Worm (Caenorhabditis elegans) whole organism, young adult: ENCODE data around the gene hrg-7.
A peak's percentile ranks its signal among the peaks of the same experiment; 100 is the strongest.

Source experiments
- B0336.3 ChIP-seq: fragments of 200-800 bp; sonication (Bioruptor generic); IDR thresholded peaks from 2 replicates; pipeline ENCODE4 v1.3.6; 2022; ENCODE audit warnings: missing genetic modification characterization, missing compliant biosample characterization
- C06A6.2 ChIP-seq: fragments of 200-800 bp; sonication (Bioruptor generic); conservative IDR thresholded peaks from 2 replicates; pipeline ENCODE4 v1.3.6; 2022; ENCODE audit warnings: missing genetic modification characterization, missing compliant biosample characterization
- F10E7.11 ChIP-seq: sonication (generic microtip); optimal IDR thresholded peaks from 2 replicates; lab custom pipeline; 2017; ENCODE audit warnings: mild to moderate bottlenecking, missing genetic modification characterization, moderate library complexity, missing compliant biosample characterization
- F39B2.1 ChIP-seq: fragments of 200-800 bp; sonication (Bioruptor generic); IDR thresholded peaks from 2 replicates; pipeline ENCODE4 v1.3.6; 2022; ENCODE audit warnings: missing genetic modification reagents, missing genetic modification characterization, missing compliant biosample characterization
- F49E8.2 ChIP-seq: sonication (generic microtip); optimal IDR thresholded peaks from 3 replicates; lab custom pipeline; 2017; ENCODE audit warnings: missing genetic modification characterization, mild to moderate bottlenecking, missing compliant biosample characterization, antibody characterized with exemption, moderate library complexity; ENCODE audit not compliant: insufficient read depth
- K12H6.12 ChIP-seq: fragments of 200-800 bp; sonication (Bioruptor generic); optimal IDR thresholded peaks from 2 replicates; lab custom pipeline; 2018; ENCODE audit warnings: mild to moderate bottlenecking, missing genetic modification characterization, missing compliant biosample characterization
- Y53F4B.3 ChIP-seq: fragments of 200-800 bp; sonication (Bioruptor generic); IDR thresholded peaks from 2 replicates; pipeline ENCODE4 v1.3.6; 2022; ENCODE audit warnings: missing genetic modification reagents, missing genetic modification characterization, missing compliant biosample characterization
- akir-1 ChIP-seq: fragments of 200-800 bp; sonication (Bioruptor generic); optimal IDR thresholded peaks from 2 replicates; lab custom pipeline; 2018; ENCODE audit warnings: mild to moderate bottlenecking, missing genetic modification characterization, moderate library complexity, missing compliant biosample characterization
- aptf-2 ChIP-seq: fragments of 200-800 bp; sonication (Bioruptor generic); conservative IDR thresholded peaks from 2 replicates; pipeline ENCODE4 v1.3.6; 2022; ENCODE audit warnings: missing genetic modification reagents, missing genetic modification characterization, missing compliant biosample characterization
- aptf-3 ChIP-seq: fragments of 200-800 bp; sonication (Bioruptor generic); IDR thresholded peaks from 2 replicates; pipeline ENCODE4 v1.3.6; 2022; ENCODE audit warnings: missing genetic modification characterization, missing compliant biosample characterization
- athp-1 ChIP-seq: sonication (generic microtip); optimal IDR thresholded peaks from 2 replicates; lab custom pipeline; 2017; ENCODE audit warnings: mild to moderate bottlenecking, missing genetic modification characterization, missing compliant biosample characterization
- attf-5 ChIP-seq: fragments of 200-800 bp; sonication (Bioruptor generic); optimal IDR thresholded peaks from 2 replicates; lab custom pipeline; 2018; ENCODE audit warnings: mild to moderate bottlenecking, missing genetic modification characterization, missing compliant biosample characterization
- bed-2 ChIP-seq: fragments of 200-800 bp; sonication (Bioruptor generic); IDR thresholded peaks from 2 replicates; pipeline ENCODE4 v1.3.6; 2022; ENCODE audit warnings: missing genetic modification reagents, missing genetic modification characterization, missing compliant biosample characterization
- ceh-100 ChIP-seq: fragments of 200-800 bp; sonication (Bioruptor generic); IDR thresholded peaks from 2 replicates; pipeline ENCODE4 v1.3.6; 2022; ENCODE audit warnings: missing genetic modification reagents, missing genetic modification characterization, missing compliant biosample characterization
- ceh-27 ChIP-seq: fragments of 200-800 bp; sonication (Bioruptor generic); optimal IDR thresholded peaks from 2 replicates; lab custom pipeline; 2018; ENCODE audit warnings: mild to moderate bottlenecking, missing genetic modification characterization, moderate library complexity, missing compliant biosample characterization
- dox-1 ChIP-seq: fragments of 200-800 bp; sonication (Bioruptor generic); IDR thresholded peaks from 2 replicates; pipeline ENCODE4 v1.3.6; 2022; ENCODE audit warnings: missing genetic modification reagents, missing genetic modification characterization, missing compliant biosample characterization
- dpff-1 ChIP-seq: sonication (generic microtip); optimal IDR thresholded peaks from 2 replicates; lab custom pipeline; 2017; ENCODE audit warnings: mild to moderate bottlenecking, missing genetic modification characterization, missing compliant biosample characterization
- dpl-1 ChIP-seq: fragments of 150-350 bp; optimal IDR thresholded peaks from 2 replicates; lab custom pipeline; 2014; ENCODE audit warnings: missing biosample characterization, missing genetic modification reagents, missing genetic modification characterization
- efl-1 ChIP-seq: fragments of 150-350 bp; optimal IDR thresholded peaks from 2 replicates; lab custom pipeline; 2014; ENCODE audit warnings: missing biosample characterization, missing genetic modification reagents, missing genetic modification characterization
- egl-18 ChIP-seq: fragments of 200-800 bp; sonication (Bioruptor generic); IDR thresholded peaks from 2 replicates; pipeline ENCODE4 v1.3.6; 2022; ENCODE audit warnings: missing genetic modification reagents, missing genetic modification characterization, missing compliant biosample characterization
- ekl-4 ChIP-seq: fragments of 200-800 bp; sonication (Bioruptor generic); IDR thresholded peaks from 2 replicates; pipeline ENCODE4 v1.3.6; 2022; ENCODE audit warnings: missing genetic modification reagents, missing genetic modification characterization, missing compliant biosample characterization
- hlh-26 ChIP-seq: fragments of 200-800 bp; sonication (Bioruptor generic); conservative IDR thresholded peaks from 2 replicates; pipeline ENCODE4 v1.3.6; 2022; ENCODE audit warnings: missing genetic modification reagents, missing genetic modification characterization, missing compliant biosample characterization
- hmg-1.2 ChIP-seq: fragments of 200-800 bp; sonication (Bioruptor generic); IDR thresholded peaks from 2 replicates; pipeline ENCODE4 v1.3.6; 2022; ENCODE audit warnings: missing genetic modification reagents, missing genetic modification characterization, missing compliant biosample characterization
- hrde-1 ChIP-seq: sonication (generic microtip); optimal IDR thresholded peaks from 2 replicates; lab custom pipeline; 2016; ENCODE audit warnings: missing genetic modification characterization, mild to moderate bottlenecking, missing compliant biosample characterization, moderate library complexity, missing genotype, missing genetic modification reagents, borderline replicate concordance
- lin-26 ChIP-seq: fragments of 200-800 bp; sonication (Bioruptor generic); IDR thresholded peaks from 2 replicates; pipeline ENCODE4 v1.3.6; 2022; ENCODE audit warnings: missing genetic modification reagents, missing genetic modification characterization, missing compliant biosample characterization
- lin-35 ChIP-seq, 3 experiments: fragments of 150-350 bp in 2 of 3; sonication (generic microtip) in 1 of 3; optimal IDR thresholded peaks; 2 replicates each; lab custom pipeline; 2014 to 2018; ENCODE audit warnings: missing biosample characterization in 3 of 3, missing genetic modification characterization in 3 of 3, missing genetic modification reagents in 3 of 3
- lin-54 ChIP-seq: fragments of 200-800 bp; sonication (Bioruptor generic); optimal IDR thresholded peaks from 2 replicates; lab custom pipeline; 2018; ENCODE audit warnings: mild to moderate bottlenecking, missing genetic modification characterization, missing compliant biosample characterization
- lir-1 ChIP-seq: fragments of 200-800 bp; sonication (Bioruptor generic); conservative IDR thresholded peaks from 2 replicates; pipeline ENCODE4 v1.3.6; 2022; ENCODE audit warnings: missing genetic modification reagents, missing genetic modification characterization, missing compliant biosample characterization
- lsl-1 ChIP-seq: fragments of 200-800 bp; sonication (Bioruptor generic); optimal IDR thresholded peaks from 2 replicates; lab custom pipeline; 2018; ENCODE audit warnings: mild to moderate bottlenecking, missing genetic modification characterization, moderate library complexity, missing compliant biosample characterization
- lsy-27 ChIP-seq: sonication (generic microtip); optimal IDR thresholded peaks from 2 replicates; lab custom pipeline; 2017; ENCODE audit warnings: missing genetic modification characterization, mild to moderate bottlenecking, missing compliant biosample characterization, antibody characterized with exemption, missing genotype, borderline replicate concordance; ENCODE audit not compliant: insufficient read depth
- madf-10 ChIP-seq: sonication (generic microtip); optimal IDR thresholded peaks from 2 replicates; lab custom pipeline; 2016; ENCODE audit warnings: mild to moderate bottlenecking, missing genetic modification characterization, missing compliant biosample characterization
- madf-6 ChIP-seq: fragments of 200-800 bp; sonication (Bioruptor generic); IDR thresholded peaks from 2 replicates; pipeline ENCODE4 v1.3.6; 2022; ENCODE audit warnings: missing genetic modification reagents, missing genetic modification characterization, missing compliant biosample characterization
- nfyb-1 ChIP-seq: fragments of 200-800 bp; sonication (Bioruptor generic); IDR thresholded peaks from 2 replicates; pipeline ENCODE4 v1.3.6; 2022; ENCODE audit warnings: missing genetic modification reagents, missing genetic modification characterization, missing compliant biosample characterization
- rec-8 ChIP-seq, 2 experiments: sonication (generic microtip); optimal IDR thresholded peaks; 2 replicates each; lab custom pipeline; 2016; ENCODE audit warnings: mild to moderate bottlenecking in 2 of 2, missing genetic modification characterization in 2 of 2, missing genetic modification reagents in 2 of 2, missing genotype in 2 of 2, missing biosample characterization in 1 of 2, missing compliant biosample characterization in 1 of 2, moderate library complexity in 1 of 2
- sea-2 ChIP-seq: fragments of 200-800 bp; sonication (Bioruptor generic); IDR thresholded peaks from 2 replicates; pipeline ENCODE4 v1.3.6; 2022; ENCODE audit warnings: missing genetic modification characterization, missing compliant biosample characterization
- sptf-2 ChIP-seq: fragments of 200-800 bp; sonication (Bioruptor generic); optimal IDR thresholded peaks from 2 replicates; lab custom pipeline; 2018; ENCODE audit warnings: mild to moderate bottlenecking, missing genetic modification characterization, missing compliant biosample characterization
- tbp1 ChIP-seq: fragments of 200-800 bp; sonication (Bioruptor generic); optimal IDR thresholded peaks from 2 replicates; lab custom pipeline; 2018; ENCODE audit warnings: mild to moderate bottlenecking, missing genetic modification characterization, missing compliant biosample characterization
- tbx-9 ChIP-seq: sonication (generic microtip); optimal IDR thresholded peaks from 2 replicates; lab custom pipeline; 2016; ENCODE audit warnings: borderline replicate concordance, missing genetic modification characterization, inconsistent platforms, missing compliant biosample characterization
- unc-130 ChIP-seq: sonication (generic microtip); optimal IDR thresholded peaks from 2 replicates; lab custom pipeline; 2016; ENCODE audit warnings: missing genetic modification reagents, missing genetic modification characterization, missing compliant biosample characterization
- xnd-1 ChIP-seq: sonication (generic microtip); optimal IDR thresholded peaks from 2 replicates; lab custom pipeline; 2016; ENCODE audit warnings: missing genotype, missing genetic modification reagents, missing genetic modification characterization, missing compliant biosample characterization
- ztf-3 ChIP-seq: fragments of 200-800 bp; sonication (Bioruptor generic); optimal IDR thresholded peaks from 2 replicates; lab custom pipeline; 2018; ENCODE audit warnings: mild to moderate bottlenecking, missing genetic modification characterization, missing compliant biosample characterization
- ztf-6 ChIP-seq: fragments of 200-800 bp; sonication (Bioruptor generic); IDR thresholded peaks from 2 replicates; pipeline ENCODE4 v1.3.6; 2022; ENCODE audit warnings: missing genetic modification reagents, missing genetic modification characterization, missing compliant biosample characterization

The hrg-7 gene

DNA sequence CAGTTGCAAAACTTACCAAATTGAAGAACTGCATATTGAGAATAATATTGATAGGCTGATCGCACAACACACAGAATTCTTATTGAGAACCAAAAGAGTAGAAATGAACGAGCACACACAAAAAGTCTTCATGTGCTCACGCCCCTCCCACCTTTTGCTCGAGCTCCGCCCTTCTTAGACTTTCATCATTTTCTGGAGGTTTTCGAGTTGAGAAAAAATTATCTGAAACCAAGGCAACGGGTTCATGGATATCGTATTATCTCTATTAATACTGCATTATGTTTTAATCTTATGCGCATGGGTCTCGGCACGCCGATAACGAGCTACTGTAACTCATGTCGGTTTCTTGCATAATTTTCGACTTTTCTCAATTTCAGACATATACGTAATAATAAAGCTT lies 15.9 kb upstream of the hrg-7 start, which contains the start of gene R11D1.12:
R11D1.12 (minus strand) TSS at position 101 of the 400 bp plus-strand sequence.
- TF ChIP-seq ekl-4 (GFP tag; lab: Robert Waterston, UW): no peak
- TF ChIP-seq akir-1 (GFP tag; lab: Kevin White, UChicago): no peak
- TF ChIP-seq tbx-9: no peak
- no peak for TF ChIP-seq lsy-27
- no peak for TF ChIP-seq lir-1 (GFP tag; lab: Robert Waterston, UW)
- no peak for TF ChIP-seq madf-10 (tag; lab: Kevin White, UChicago)
- TF ChIP-seq aptf-3 (GFP tag; lab: Robert Waterston, UW): no peak
- TF ChIP-seq dpff-1: no peak
- no peak for TF ChIP-seq F39B2.1 (GFP tag; lab: Robert Waterston, UW)
- TF ChIP-seq athp-1: no peak
- TF ChIP-seq tbp1 (GFP tag; lab: Kevin White, UChicago): no peak
- no peak for TF ChIP-seq sea-2

DNA sequence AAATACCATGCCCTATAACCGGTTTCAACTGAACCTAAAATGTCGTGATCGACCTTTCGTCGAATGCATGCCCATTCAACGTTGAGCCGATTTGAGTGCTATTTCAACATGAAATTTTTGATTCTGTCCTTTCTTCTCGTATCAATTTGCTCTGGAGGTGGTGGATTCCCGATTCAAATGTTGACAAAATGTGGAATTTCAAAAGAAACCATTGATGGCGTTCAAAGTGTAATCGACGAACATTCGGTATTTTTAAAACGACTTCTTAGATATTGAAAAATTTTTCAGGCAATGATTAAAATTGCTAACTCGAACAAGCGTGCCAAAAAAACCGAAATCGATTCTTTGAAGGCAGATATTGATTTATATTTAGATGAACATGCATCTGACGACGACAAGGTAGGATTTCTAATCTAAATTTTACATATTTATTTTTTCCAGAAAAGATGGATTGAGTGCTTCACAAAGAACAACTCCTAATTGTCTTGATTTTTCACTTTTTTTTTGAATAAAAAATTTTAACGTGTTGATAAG lies 14.7 kb upstream of the hrg-7 start, which contains the start of gene R11D1.13:
R11D1.13 (plus strand) TSS at position 51 of the 534 bp plus-strand sequence.
- TF ChIP-seq sea-2: no peak
- no peak for TF ChIP-seq F10E7.11 (tag; lab: Kevin White, UChicago)
- TF ChIP-seq dpl-1: no peak
- TF ChIP-seq lin-54 (GFP tag; lab: Kevin White, UChicago): peak; percentile 9
- no peak for TF ChIP-seq xnd-1 (tag; lab: Kevin White, UChicago)
- TF ChIP-seq attf-5 (GFP tag; lab: Kevin White, UChicago): no peak
- 0 out of 2 replicates have a peak, but pooled peaks have one; percentile 34 for TF ChIP-seq ekl-4 (GFP tag; lab: Robert Waterston, UW)
- TF ChIP-seq lsl-1 (GFP tag; lab: Kevin White, UChicago): no peak
- no peak for TF ChIP-seq bed-2 (GFP tag; lab: Robert Waterston, UW)
- TF ChIP-seq aptf-2: no peak
- no peak for TF ChIP-seq lin-26 (GFP tag; lab: Robert Waterston, UW)
- no peak for TF ChIP-seq K12H6.12 (tag; lab: Kevin White, UChicago)
- no peak for TF ChIP-seq dox-1 (GFP tag; lab: Robert Waterston, UW)
- TF ChIP-seq ceh-27 (GFP tag; lab: Kevin White, UChicago): no peak
- TF ChIP-seq lir-1 (GFP tag; lab: Robert Waterston, UW): no peak
- TF ChIP-seq hlh-26 (GFP tag; lab: Robert Waterston, UW): no peak
- no peak for TF ChIP-seq rec-8 (tag; optimal IDR thresholded peaks at IDR 0.05; lab: Kevin White, UChicago)
- TF ChIP-seq lin-35 (GFP tag; optimal IDR thresholded peaks at IDR 0.05; lab: Kevin White, UChicago): peak in 1 of 3 experiments; percentile 5
- TF ChIP-seq hrde-1: no peak
- TF ChIP-seq efl-1 (GFP tag; lab: Kevin White, UChicago): no peak
- no peak for TF ChIP-seq F49E8.2
- no peak for TF ChIP-seq tbp1 (GFP tag; lab: Kevin White, UChicago)
- no peak for TF ChIP-seq tbx-9
- TF ChIP-seq ztf-3 (GFP tag; lab: Kevin White, UChicago): no peak
- TF ChIP-seq hmg-1.2 (GFP tag; lab: Robert Waterston, UW): no peak
- TF ChIP-seq unc-130 (GFP tag; lab: Kevin White, UChicago): no peak
- peak; percentile 54; the same call in 1 of the 2 replicates for TF ChIP-seq madf-6
- TF ChIP-seq ztf-6 (GFP tag; lab: Robert Waterston, UW): no peak
- TF ChIP-seq nfyb-1 (GFP tag; lab: Robert Waterston, UW): 0 out of 2 replicates have a peak, but pooled peaks have one; percentile 29
- TF ChIP-seq C06A6.2: no peak
- TF ChIP-seq ceh-100 (GFP tag; lab: Robert Waterston, UW): no peak
- no peak for TF ChIP-seq egl-18 (GFP tag; lab: Robert Waterston, UW)
- no peak for TF ChIP-seq sptf-2 (GFP tag; lab: Kevin White, UChicago)
- peak; percentile 51 for TF ChIP-seq B0336.3 (GFP tag; lab: Robert Waterston, UW)
- no peak for TF ChIP-seq Y53F4B.3 (GFP tag; lab: Robert Waterston, UW)
